Worm (Caenorhabditis elegans) whole organism, L2 larva: ENCODE measurements around the gene aakg-4.

Source experiments
- C34F6.9 ChIP-seq: fragments of 150-350 bp; optimal IDR thresholded peaks from 2 replicates; lab custom pipeline; 2014; ENCODE audit warnings: missing biosample characterization, missing genetic modification characterization
- R02D3.7 ChIP-seq: fragments of 150-350 bp; optimal IDR thresholded peaks from 2 replicates; lab custom pipeline; 2014; ENCODE audit warnings: missing biosample characterization, missing genetic modification characterization
- ZK546.5 ChIP-seq: sonication (generic microtip); optimal IDR thresholded peaks from 2 replicates; lab custom pipeline; 2017; ENCODE audit warnings: missing biosample characterization, missing genetic modification characterization
- alr-1 ChIP-seq: fragments of 150-350 bp; optimal IDR thresholded peaks from 2 replicates; lab custom pipeline; 2014; ENCODE audit warnings: missing biosample characterization, missing genetic modification characterization
- aly-2 ChIP-seq: fragments of 150-350 bp; optimal IDR thresholded peaks from 2 replicates; lab custom pipeline; 2014; ENCODE audit warnings: missing biosample characterization, missing genetic modification characterization
- blmp-1 ChIP-seq: sonication (generic microtip); optimal IDR thresholded peaks from 2 replicates; lab custom pipeline; 2017; ENCODE audit warnings: missing genetic modification characterization, mild to moderate bottlenecking, missing compliant biosample characterization, antibody characterized with exemption, moderate library complexity; ENCODE audit not compliant: insufficient read depth
- ceh-82 ChIP-seq: fragments of 150-350 bp; optimal IDR thresholded peaks from 2 replicates; lab custom pipeline; 2014; ENCODE audit warnings: missing biosample characterization, missing genetic modification characterization
- crh-2 ChIP-seq: sonication (generic microtip); optimal IDR thresholded peaks from 2 replicates; lab custom pipeline; 2017; ENCODE audit warnings: missing biosample characterization, missing genetic modification characterization
- dmd-4 ChIP-seq: sonication (generic microtip); optimal IDR thresholded peaks from 2 replicates; lab custom pipeline; 2017; ENCODE audit warnings: missing biosample characterization, missing genetic modification characterization
- elt-3 ChIP-seq: sonication (generic microtip); optimal IDR thresholded peaks from 2 replicates; lab custom pipeline; 2017; ENCODE audit warnings: missing biosample characterization, missing genetic modification characterization
- fos-1 ChIP-seq: fragments of 150-350 bp; optimal IDR thresholded peaks from 2 replicates; lab custom pipeline; 2014; ENCODE audit warnings: missing biosample characterization, missing genetic modification characterization
- gmeb-1 ChIP-seq: fragments of 150-350 bp; optimal IDR thresholded peaks from 2 replicates; lab custom pipeline; 2014; ENCODE audit warnings: missing biosample characterization, missing genetic modification characterization
- lin-11 ChIP-seq: fragments of 150-350 bp; sonication (generic microtip); optimal IDR thresholded peaks from 2 replicates; lab custom pipeline; 2014; ENCODE audit warnings: missing biosample characterization, missing genetic modification characterization, inconsistent platforms, mixed read lengths
- lin-13 ChIP-seq: fragments of 150-350 bp; optimal IDR thresholded peaks from 2 replicates; lab custom pipeline; 2014; ENCODE audit warnings: missing biosample characterization, missing genetic modification reagents, missing genetic modification characterization
- lin-39 ChIP-seq: fragments of 150-350 bp; optimal IDR thresholded peaks from 2 replicates; lab custom pipeline; 2014; ENCODE audit warnings: missing biosample characterization, missing genetic modification reagents, missing genetic modification characterization
- lsy-2 ChIP-seq, 2 experiments: fragments of 150-350 bp in 1 of 2; sonication (generic microtip) in 1 of 2; optimal IDR thresholded peaks; 2 replicates each; lab custom pipeline; 2014 to 2017; ENCODE audit warnings: missing biosample characterization in 2 of 2, missing genetic modification characterization in 2 of 2
- mab-5 ChIP-seq: fragments of 150-350 bp; optimal IDR thresholded peaks from 2 replicates; lab custom pipeline; 2014; ENCODE audit warnings: missing biosample characterization, missing genetic modification characterization
- mbf-1 ChIP-seq: sonication (generic microtip); optimal IDR thresholded peaks from 2 replicates; lab custom pipeline; 2017; ENCODE audit warnings: missing biosample characterization, missing genetic modification characterization
- nhr-11 ChIP-seq: fragments of 150-350 bp; optimal IDR thresholded peaks from 2 replicates; lab custom pipeline; 2014; ENCODE audit warnings: missing biosample characterization, missing genetic modification characterization
- nhr-12 ChIP-seq: fragments of 150-350 bp; optimal IDR thresholded peaks from 2 replicates; lab custom pipeline; 2014; ENCODE audit warnings: missing biosample characterization, missing genetic modification characterization
- nhr-129 ChIP-seq: fragments of 150-350 bp; optimal IDR thresholded peaks from 2 replicates; lab custom pipeline; 2014; ENCODE audit warnings: missing biosample characterization, missing genetic modification characterization
- nhr-21 ChIP-seq: fragments of 150-350 bp; optimal IDR thresholded peaks from 2 replicates; lab custom pipeline; 2014; ENCODE audit warnings: missing biosample characterization, missing genetic modification characterization
- nhr-23 ChIP-seq: fragments of 150-350 bp; optimal IDR thresholded peaks from 2 replicates; lab custom pipeline; 2014; ENCODE audit warnings: missing biosample characterization, missing genetic modification reagents, missing genetic modification characterization
- nhr-237 ChIP-seq: fragments of 150-350 bp; optimal IDR thresholded peaks from 2 replicates; lab custom pipeline; 2014; ENCODE audit warnings: missing biosample characterization, missing genetic modification characterization
- nhr-77 ChIP-seq: fragments of 150-350 bp; optimal IDR thresholded peaks from 2 replicates; lab custom pipeline; 2014; ENCODE audit warnings: missing biosample characterization, missing genetic modification characterization
- sem-4 ChIP-seq: fragments of 150-350 bp; optimal IDR thresholded peaks from 2 replicates; lab custom pipeline; 2014; ENCODE audit warnings: missing biosample characterization, missing genetic modification reagents, missing genetic modification characterization
- sma-3 ChIP-seq: sonication (generic microtip); optimal IDR thresholded peaks from 2 replicates; lab custom pipeline; 2016; ENCODE audit warnings: missing genetic modification reagents, missing genetic modification characterization, missing compliant biosample characterization
- snpc-4 ChIP-seq: fragments of 150-350 bp; optimal IDR thresholded peaks from 2 replicates; lab custom pipeline; 2014; ENCODE audit warnings: missing biosample characterization, missing genetic modification characterization
- unc-55 ChIP-seq: fragments of 150-350 bp; sonication (generic microtip); optimal IDR thresholded peaks from 3 replicates; lab custom pipeline; 2014; ENCODE audit warnings: missing biosample characterization, missing genetic modification reagents, missing genetic modification characterization
- zag-1 ChIP-seq: fragments of 150-350 bp; optimal IDR thresholded peaks from 2 replicates; lab custom pipeline; 2014; ENCODE audit warnings: missing biosample characterization, missing genetic modification characterization
- ztf-1 ChIP-seq: fragments of 200-800 bp; sonication (Bioruptor generic); conservative IDR thresholded peaks from 2 replicates; pipeline ENCODE4 v1.3.6; 2022; ENCODE audit warnings: missing genetic modification characterization, missing compliant biosample characterization

Gene aakg-4

ce11 chrX:2364703-2365299 lies 45.7 kb upstream of the aakg-4 start (continued):
- peak; percentile 79 for TF ChIP-seq ceh-82 (tag; lab: Kevin White, UChicago)
- TF ChIP-seq R02D3.7: peak; percentile 66
- TF ChIP-seq nhr-12 (tag; lab: Kevin White, UChicago): peak; percentile 48
- peak; percentile 60 for TF ChIP-seq mbf-1 (tag; lab: Kevin White, UChicago)
- TF ChIP-seq lin-11 (tag; lab: Kevin White, UChicago): no peak
- peak; percentile 92 for TF ChIP-seq gmeb-1 (tag; lab: Kevin White, UChicago)
- TF ChIP-seq ztf-1: no peak
- peak; percentile 75 for TF ChIP-seq C34F6.9 (tag; lab: Kevin White, UChicago)
- TF ChIP-seq crh-2 (tag; lab: Kevin White, UChicago): peak; percentile 97
- TF ChIP-seq zag-1 (tag; lab: Kevin White, UChicago): no peak
- peak; percentile 68 for TF ChIP-seq blmp-1
- peak; percentile 17 for TF ChIP-seq nhr-11 (tag; lab: Kevin White, UChicago)
- peak; percentile 68 for TF ChIP-seq aly-2 (tag; lab: Kevin White, UChicago)
- peak; percentile 63 for TF ChIP-seq snpc-4 (tag; lab: Kevin White, UChicago)
- TF ChIP-seq sem-4 (tag; lab: Kevin White, UChicago): peak; percentile 90
- peak; percentile 97 for TF ChIP-seq fos-1 (tag; lab: Kevin White, UChicago)
- TF ChIP-seq mab-5: peak; percentile 53
- peak; percentile 85 for TF ChIP-seq nhr-129 (tag; lab: Kevin White, UChicago)
- no peak for TF ChIP-seq elt-3 (tag; lab: Kevin White, UChicago)
- peak; percentile 87 to 93 for TF ChIP-seq lsy-2 (tag; optimal IDR thresholded peaks at IDR 0.05; lab: Kevin White, UChicago)

- TF ChIP-seq sma-3 (GFP tag; lab: Kevin White, UChicago): no peak
- no peak for TF ChIP-seq fos-1 (tag; lab: Kevin White, UChicago)
- TF ChIP-seq dmd-4: no peak
- TF ChIP-seq elt-3 (tag; lab: Kevin White, UChicago): no peak
- TF ChIP-seq lin-13 (GFP tag; lab: Kevin White, UChicago): no peak
- TF ChIP-seq ceh-82 (tag; lab: Kevin White, UChicago): no peak
- TF ChIP-seq unc-55 (GFP tag; lab: Kevin White, UChicago): no peak
- no peak for TF ChIP-seq nhr-129 (tag; lab: Kevin White, UChicago)
- TF ChIP-seq blmp-1: no peak
- TF ChIP-seq alr-1: no peak
These were observed 43.7 kb upstream of the aakg-4 start for ce11 chrX:2362872-2363271.

- no peak for TF ChIP-seq crh-2 (tag; lab: Kevin White, UChicago)
- TF ChIP-seq nhr-21: no peak
These were observed 40.7 kb upstream of the aakg-4 start, which contains the start of gene lgc-40 for ce11 chrX:2359797-2360196. TSS of gene lgc-40 (plus strand) at chrX:2360097.

- TF ChIP-seq nhr-21: no peak
- no peak for TF ChIP-seq ztf-1
- TF ChIP-seq ZK546.5 (tag; lab: Kevin White, UChicago): no peak
- no peak for TF ChIP-seq nhr-77
These were observed 33.8 kb upstream of the aakg-4 start for ce11 chrX:2352929-2353328.

- TF ChIP-seq nhr-129 (tag; lab: Kevin White, UChicago) (peak; percentile 63), fos-1 (tag; lab: Kevin White, UChicago) (no peak)
These were observed 28.8 kb upstream of the aakg-4 start for ce11 chrX:2347962-2348361.

- TF ChIP-seq snpc-4 (tag; lab: Kevin White, UChicago): no peak
These were observed 25.5 kb upstream of the aakg-4 start, which contains the start of gene nlp-2 for ce11 chrX:2344666-2345065. TSS of gene nlp-2 (minus strand) at chrX:2344766.

ce11 chrX:2344104-2344503 lies 25.0 kb upstream of the aakg-4 start:
- TF ChIP-seq alr-1 (no peak), nhr-23 (tag; lab: Kevin White, UChicago) (no peak), lin-39 (no peak), snpc-4 (tag; lab: Kevin White, UChicago) (no peak), nhr-237 (tag; lab: Kevin White, UChicago) (no peak), C34F6.9 (tag; lab: Kevin White, UChicago) (no peak), mab-5 (no peak), sem-4 (tag; lab: Kevin White, UChicago) (no peak)
- TF ChIP-seq, all 48 proteins: peak for 0
